Fruit fly (Drosophila melanogaster) whole organism, prepupa: ENCODE data around the gene CG4020.

Experiments
- CG10631 ChIP-seq: fragments of 200-800 bp; sonication (Bioruptor generic); optimal IDR thresholded peaks from 2 replicates; lab custom pipeline; 2016; ENCODE audit warnings: missing biosample characterization, missing genetic modification characterization
- CG10669 ChIP-seq: fragments of 200-800 bp; sonication (Bioruptor generic); optimal IDR thresholded peaks from 3 replicates; lab custom pipeline; 2018; ENCODE audit warnings: missing biosample characterization, mild to moderate bottlenecking, missing genetic modification characterization, moderate library complexity
- CG11762 ChIP-seq: fragments of 200-800 bp; sonication (Bioruptor generic); optimal IDR thresholded peaks from 3 replicates; lab custom pipeline; 2016; ENCODE audit warnings: missing biosample characterization, missing genetic modification characterization; ENCODE audit not compliant: insufficient read depth
- CG15336 ChIP-seq: fragments of 200-800 bp; sonication (Bioruptor generic); IDR thresholded peaks from 2 replicates; pipeline ENCODE4 v1.3.6; 2022; ENCODE audit warnings: missing biosample characterization, missing genetic modification characterization
- CG16779 ChIP-seq: fragments of 200-800 bp; sonication (Bioruptor generic); optimal IDR thresholded peaks from 3 replicates; lab custom pipeline; 2017; ENCODE audit warnings: missing biosample characterization, mild to moderate bottlenecking, missing genetic modification characterization
- CG31627 ChIP-seq: fragments of 200-800 bp; sonication (Bioruptor generic); optimal IDR thresholded peaks from 3 replicates; lab custom pipeline; 2016; ENCODE audit warnings: missing biosample characterization, missing genetic modification characterization
- CG32006 ChIP-seq: fragments of 200-800 bp; sonication (Bioruptor generic); optimal IDR thresholded peaks from 3 replicates; lab custom pipeline; 2017; ENCODE audit warnings: missing biosample characterization, mild to moderate bottlenecking, missing genetic modification characterization
- CG3919 ChIP-seq: fragments of 200-800 bp; sonication (Bioruptor generic); optimal IDR thresholded peaks from 3 replicates; lab custom pipeline; 2016; ENCODE audit warnings: missing biosample characterization, missing genetic modification characterization
- CG6792 ChIP-seq: fragments of 200-800 bp; sonication (Bioruptor generic); optimal IDR thresholded peaks from 3 replicates; lab custom pipeline; 2016; ENCODE audit warnings: missing biosample characterization, missing genetic modification characterization
- CG6808 ChIP-seq: fragments of 200-800 bp; sonication (Bioruptor generic); optimal IDR thresholded peaks from 3 replicates; lab custom pipeline; 2017; ENCODE audit warnings: missing biosample characterization, missing genetic modification characterization, mild to moderate bottlenecking, moderate library complexity, missing genetic modification reagents
- CG7368 ChIP-seq: fragments of 200-800 bp; sonication (Bioruptor generic); optimal IDR thresholded peaks from 3 replicates; lab custom pipeline; 2016; ENCODE audit warnings: missing biosample characterization, missing genetic modification characterization
- CG8319 ChIP-seq: fragments of 200-800 bp; sonication (Bioruptor generic); optimal IDR thresholded peaks from 3 replicates; lab custom pipeline; 2016; ENCODE audit warnings: missing biosample characterization, missing genetic modification characterization
- CG8632 ChIP-seq: fragments of 200-800 bp; sonication (Bioruptor generic); optimal IDR thresholded peaks from 3 replicates; lab custom pipeline; 2016; ENCODE audit warnings: missing biosample characterization, missing genetic modification characterization
- CG9139 ChIP-seq: fragments of 200-800 bp; sonication (Bioruptor generic); optimal IDR thresholded peaks from 3 replicates; lab custom pipeline; 2017; ENCODE audit warnings: missing biosample characterization, mild to moderate bottlenecking, missing genetic modification characterization
- Eip78C ChIP-seq: fragments of 200-800 bp; sonication (Bioruptor generic); peaks from one replicate; lab custom pipeline; 2016; ENCODE audit warnings: missing biosample characterization, missing genetic modification characterization
- Eip93F ChIP-seq: fragments of 200-800 bp; sonication (Bioruptor generic); optimal IDR thresholded peaks from 2 replicates; lab custom pipeline; 2016; ENCODE audit warnings: missing biosample characterization, mild to moderate bottlenecking, missing genetic modification characterization
- Ets21C ChIP-seq: fragments of 200-800 bp; sonication (Bioruptor generic); optimal IDR thresholded peaks from 3 replicates; lab custom pipeline; 2016; ENCODE audit warnings: missing biosample characterization, missing genetic modification characterization
- Hr39 ChIP-seq: fragments of 200-800 bp; sonication (Bioruptor generic); optimal IDR thresholded peaks from 2 replicates; lab custom pipeline; 2016; ENCODE audit warnings: missing biosample characterization, missing genetic modification characterization
- Sox102F ChIP-seq: fragments of 200-800 bp; sonication (Bioruptor generic); optimal IDR thresholded peaks from 2 replicates; lab custom pipeline; 2016; ENCODE audit warnings: missing biosample characterization, mild to moderate bottlenecking, missing genetic modification characterization
- achi ChIP-seq: fragments of 200-800 bp; sonication (Bioruptor generic); optimal IDR thresholded peaks from 3 replicates; lab custom pipeline; 2016; ENCODE audit warnings: missing biosample characterization, missing genetic modification characterization
- acj6 ChIP-seq: fragments of 200-800 bp; sonication (Bioruptor generic); optimal IDR thresholded peaks from 3 replicates; lab custom pipeline; 2016; ENCODE audit warnings: missing biosample characterization, missing genetic modification characterization
- dac ChIP-seq: fragments of 200-800 bp; sonication (Bioruptor generic); optimal IDR thresholded peaks from 2 replicates; lab custom pipeline; 2017; ENCODE audit warnings: missing biosample characterization, mild to moderate bottlenecking, missing genetic modification characterization
- eg ChIP-seq: fragments of 200-800 bp; sonication (Bioruptor generic); IDR thresholded peaks from 3 replicates; pipeline ENCODE4 v1.3.6; 2022; ENCODE audit warnings: missing biosample characterization, missing genetic modification characterization
- esn ChIP-seq: fragments of 200-800 bp; sonication (Bioruptor generic); optimal IDR thresholded peaks from 2 replicates; lab custom pipeline; 2016; ENCODE audit warnings: missing biosample characterization, mild to moderate bottlenecking, missing genetic modification characterization, moderate library complexity
- fkh ChIP-seq: fragments of 200-800 bp; sonication (Bioruptor generic); optimal IDR thresholded peaks from 3 replicates; lab custom pipeline; 2017; ENCODE audit warnings: missing biosample characterization, mild to moderate bottlenecking, missing genetic modification characterization, moderate library complexity
- lz ChIP-seq: fragments of 200-800 bp; sonication (Bioruptor generic); optimal IDR thresholded peaks from 3 replicates; lab custom pipeline; 2016; ENCODE audit warnings: missing biosample characterization, missing genetic modification characterization
- net ChIP-seq: fragments of 200-800 bp; sonication (Bioruptor generic); optimal IDR thresholded peaks from 3 replicates; lab custom pipeline; 2016; ENCODE audit warnings: missing biosample characterization, missing genetic modification characterization
- pdm3 ChIP-seq: fragments of 200-800 bp; sonication (Bioruptor generic); optimal IDR thresholded peaks from 3 replicates; lab custom pipeline; 2016; ENCODE audit warnings: missing biosample characterization, missing genetic modification characterization
- salr ChIP-seq, 2 experiments: fragments of 200-800 bp; sonication (Bioruptor generic); optimal IDR thresholded peaks; 3 replicates each; lab custom pipeline; 2016 to 2018; ENCODE audit warnings: missing biosample characterization in 2 of 2, missing genetic modification characterization in 2 of 2, mild to moderate bottlenecking in 1 of 2
- spab ChIP-seq: fragments of 200-800 bp; sonication (Bioruptor generic); optimal IDR thresholded peaks from 2 replicates; lab custom pipeline; 2017; ENCODE audit warnings: missing biosample characterization, mild to moderate bottlenecking, missing genetic modification characterization, missing genetic modification reagents
- ss ChIP-seq, 2 experiments: fragments of 200-800 bp; sonication (Bioruptor generic); optimal IDR thresholded peaks; 2 replicates in 1 of 2; 3 replicates in 1 of 2; lab custom pipeline; 2017 to 2018; ENCODE audit warnings: mild to moderate bottlenecking in 2 of 2, missing biosample characterization in 2 of 2, missing genetic modification characterization in 2 of 2, moderate library complexity in 1 of 2
- svp ChIP-seq: fragments of 200-800 bp; sonication (Bioruptor generic); peaks from one replicate; lab custom pipeline; 2016; ENCODE audit warnings: missing biosample characterization, missing genetic modification characterization
- topi ChIP-seq: fragments of 200-800 bp; sonication (Bioruptor generic); optimal IDR thresholded peaks from 3 replicates; lab custom pipeline; 2016; ENCODE audit warnings: missing biosample characterization, missing genetic modification characterization
- vri ChIP-seq: fragments of 200-800 bp; sonication (Bioruptor generic); optimal IDR thresholded peaks from 3 replicates; lab custom pipeline; 2016; ENCODE audit warnings: missing biosample characterization, mild to moderate bottlenecking, missing genetic modification characterization

The CG4020 gene

DNA sequence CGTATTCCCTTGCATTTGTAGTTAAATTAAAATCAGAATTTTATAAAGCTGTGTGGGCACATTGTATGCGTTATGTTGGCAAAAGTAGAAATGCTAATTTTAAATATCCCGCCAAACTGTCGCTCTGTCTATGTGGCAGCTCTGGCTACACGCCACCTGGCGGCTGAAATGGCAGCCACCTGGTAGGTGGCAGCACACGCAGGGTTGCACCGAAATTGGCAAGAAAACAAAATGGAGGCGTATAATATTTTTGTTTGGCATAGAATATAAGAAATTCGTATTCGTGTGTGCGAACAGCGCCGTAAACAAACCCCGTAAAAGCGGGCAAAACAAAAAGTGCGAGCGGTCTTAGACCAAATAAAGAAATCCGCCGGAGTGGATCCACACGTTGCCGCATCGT lies 2.4 kb downstream of the CG4020 start, which contains the start of gene CG12236 (continued):
- TF ChIP-seq dac (GFP tag; lab: Kevin White, UChicago) (no peak), pdm3 (GFP tag; lab: Kevin White, UChicago) (no peak), CG11762 (GFP tag; lab: Kevin White, UChicago) (no peak), esn (GFP tag; lab: Kevin White, UChicago) (peak; percentile 41), ss (GFP tag; optimal IDR thresholded peaks at IDR 0.05; lab: Kevin White, UChicago) (no peak), CG9139 (GFP tag; lab: Kevin White, UChicago) (no peak), CG10631 (GFP tag; lab: Kevin White, UChicago) (no peak), CG6792 (GFP tag; lab: Kevin White, UChicago) (no peak), eg (GFP tag; lab: Robert Waterston, UW) (0 out of 3 replicates have a peak, but pooled peaks have one; percentile 32), CG8319 (GFP tag; lab: Kevin White, UChicago) (no peak), spab (GFP tag; lab: Kevin White, UChicago) (no peak), lz (GFP tag; lab: Kevin White, UChicago) (peak; percentile 15), Eip93F (GFP tag; lab: Kevin White, UChicago) (no peak)
- TF ChIP-seq, all 60 proteins: peak for 17

DNA sequence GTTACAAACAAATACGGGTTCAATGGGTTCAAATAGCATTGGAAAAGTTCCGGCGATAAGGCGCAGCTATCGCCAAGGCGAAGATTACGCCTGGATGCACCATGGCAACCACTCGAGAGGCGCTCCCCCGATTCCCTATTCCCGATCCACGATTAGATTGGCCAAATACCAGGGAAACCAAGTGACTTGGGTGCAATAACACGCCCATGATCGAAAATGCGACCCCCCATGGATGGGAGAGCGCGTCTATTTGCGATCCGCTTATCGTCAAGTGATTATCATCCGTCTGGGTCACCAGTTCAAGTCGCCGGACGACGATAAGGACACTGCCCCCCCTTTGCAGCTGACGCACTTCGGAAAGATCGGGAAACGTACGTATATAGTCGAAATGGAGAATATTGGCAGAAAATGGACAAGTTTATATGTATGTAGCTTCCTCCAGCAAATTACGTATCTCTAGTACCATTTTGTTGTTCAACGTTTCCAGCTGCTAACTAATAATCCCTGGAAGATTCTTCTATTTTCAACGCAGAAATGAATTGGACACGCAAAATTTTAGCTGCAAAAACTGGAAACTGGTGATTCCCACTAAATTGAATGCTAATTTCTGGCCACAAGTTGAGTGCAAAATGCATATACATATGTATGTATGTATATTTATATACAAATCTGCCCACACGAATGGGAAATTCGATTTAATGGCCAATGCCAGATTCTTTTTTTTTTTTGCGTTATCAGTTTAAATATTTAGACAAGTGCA lies 9.6 kb downstream of the CG4020 start:
- TF ChIP-seq CG7368 (GFP tag; lab: Kevin White, UChicago) (no peak), Eip78C (GFP tag; lab: Kevin White, UChicago) (peak; percentile 6), svp (GFP tag; lab: Kevin White, UChicago) (peak; percentile 99)

DNA sequence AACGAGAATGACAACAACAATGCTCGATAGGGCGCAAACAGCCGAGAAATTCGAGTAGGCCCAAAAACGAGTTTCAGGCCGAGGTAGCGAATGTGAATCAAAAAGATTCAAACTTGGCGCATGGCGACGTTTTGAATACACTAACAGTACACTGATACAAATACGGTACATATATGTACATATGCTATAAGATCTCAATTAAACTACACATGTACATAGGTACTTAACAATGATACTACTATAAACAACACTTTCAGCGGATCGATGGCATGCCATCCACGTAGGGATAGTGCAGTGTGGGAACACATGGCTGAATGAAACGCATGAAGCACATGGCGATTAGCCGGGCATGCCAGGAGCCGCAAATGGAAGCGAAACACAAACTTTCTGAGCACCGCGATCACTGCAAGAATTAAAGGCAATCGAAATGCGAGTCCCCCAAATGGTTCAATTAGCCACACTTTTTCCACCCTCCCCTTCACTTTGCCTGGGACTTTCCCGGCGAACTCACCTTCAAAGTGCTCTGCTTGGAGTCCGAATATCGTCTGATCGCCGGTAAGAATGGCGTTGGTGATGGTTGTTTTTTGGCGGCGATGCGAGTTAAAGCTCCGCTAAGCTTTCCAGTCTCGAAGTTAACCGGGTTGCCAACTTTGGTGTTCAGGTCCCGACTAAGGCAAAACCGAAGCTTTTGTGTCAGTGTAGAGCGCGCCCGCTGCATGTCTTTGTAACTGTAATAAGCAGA lies 10.4 kb downstream of the CG4020 start:
- peak; percentile 3 for TF ChIP-seq CG6808 (GFP tag; lab: Kevin White, UChicago)
- no peak for TF ChIP-seq CG10669 (GFP tag; lab: Kevin White, UChicago)
- TF ChIP-seq esn (GFP tag; lab: Kevin White, UChicago), result peak; percentile 13
- peak; percentile 13 for TF ChIP-seq acj6 (GFP tag; lab: Kevin White, UChicago)
- TF ChIP-seq net, result peak; percentile 40
- no peak for TF ChIP-seq vri (GFP tag; lab: Kevin White, UChicago)
- TF ChIP-seq eg (GFP tag; lab: Robert Waterston, UW), result 0 out of 3 replicates have a peak, but pooled peaks have one; percentile 38
- peak; percentile 19 for TF ChIP-seq CG16779 (tag; lab: Kevin White, UChicago)
- TF ChIP-seq Sox102F, result peak; percentile 3
- no peak for TF ChIP-seq fkh (GFP tag; lab: Kevin White, UChicago)
- peak; percentile 16 for TF ChIP-seq topi (GFP tag; lab: Kevin White, UChicago)
- TF ChIP-seq CG6792 (GFP tag; lab: Kevin White, UChicago), result peak; percentile 8
- TF ChIP-seq CG8632 (GFP tag; lab: Kevin White, UChicago), result peak; percentile 15
- peak; percentile 22 for TF ChIP-seq CG10631 (GFP tag; lab: Kevin White, UChicago)
- TF ChIP-seq CG31627 (GFP tag; lab: Kevin White, UChicago), result peak; percentile 18
- TF ChIP-seq CG32006, result peak; percentile 45
- TF ChIP-seq CG8319 (GFP tag; lab: Kevin White, UChicago), result no peak
- peak; percentile 13 for TF ChIP-seq Ets21C
- peak in 1 of 2 experiments; percentile 40 for TF ChIP-seq ss (GFP tag; optimal IDR thresholded peaks at IDR 0.05; lab: Kevin White, UChicago)
- TF ChIP-seq CG3919 (GFP tag; lab: Kevin White, UChicago), result peak; percentile 18
- TF ChIP-seq Eip78C (GFP tag; lab: Kevin White, UChicago), result peak; percentile 62
- no peak for TF ChIP-seq achi
- no peak for TF ChIP-seq salr (GFP tag; optimal IDR thresholded peaks at IDR 0.05; lab: Kevin White, UChicago)
- TF ChIP-seq CG15336 (GFP tag; lab: Robert Waterston, UW), result peak; percentile 67; the same call in 1 of the 2 replicates
- peak; percentile 9 for TF ChIP-seq Hr39 (GFP tag; lab: Kevin White, UChicago)
